Worm (Caenorhabditis elegans): ENCODE measurements around the gene npr-25.

The npr-25 gene

DNA sequence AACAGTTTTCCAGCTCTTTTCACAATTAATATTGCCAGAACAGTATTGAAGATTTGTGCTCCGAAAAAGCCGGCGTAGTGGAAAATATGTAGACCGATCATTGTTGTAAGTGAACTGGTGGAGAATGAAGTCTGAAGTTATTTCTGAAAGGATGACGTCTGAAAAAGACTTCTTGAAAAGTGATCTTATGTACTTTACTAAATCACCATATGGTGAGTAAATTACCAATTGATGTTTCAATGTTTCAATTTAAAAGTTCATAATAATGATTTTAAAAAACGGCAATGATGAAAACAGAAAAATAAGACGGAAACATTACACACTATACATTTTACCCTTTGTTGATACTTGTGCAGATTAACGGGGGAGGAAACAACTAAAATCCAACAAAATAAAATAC lies 29.1 kb downstream of the npr-25 start, which contains the start of gene str-141:
str-141 (minus strand) TSS at position 101 of the 400 bp plus-strand sequence.
- no peak for TF ChIP-seq nhr-10 (tag; optimal IDR thresholded peaks at IDR 0.05)
- no peak for TF ChIP-seq unc-55 (GFP tag; optimal IDR thresholded peaks at IDR 0.05)
- no peak for TF ChIP-seq mab-5 (tag; optimal IDR thresholded peaks at IDR 0.05)
- no peak for TF ChIP-seq nhr-23 (tag; optimal IDR thresholded peaks at IDR 0.05)
- no peak for TF ChIP-seq lin-13 (GFP tag; optimal IDR thresholded peaks at IDR 0.05)
- no peak for TF ChIP-seq nhr-77 (tag; optimal IDR thresholded peaks at IDR 0.05)
- no peak for TF ChIP-seq nhr-6 (tag; optimal IDR thresholded peaks at IDR 0.05)
- TF ChIP-seq Y55F3AM.14 (GFP tag; optimal IDR thresholded peaks at IDR 0.05), result no peak
- no peak for TF ChIP-seq nhr-25 (tag; optimal IDR thresholded peaks at IDR 0.05)
- TF ChIP-seq ztf-1 (GFP tag; conservative IDR thresholded peaks at IDR 0.05), result no peak
- TF ChIP-seq elt-1 (tag; optimal IDR thresholded peaks at IDR 0.05), result no peak
- no peak for TF ChIP-seq lin-11 (tag; optimal IDR thresholded peaks at IDR 0.05)
- no peak for TF ChIP-seq sem-4 (tag; optimal IDR thresholded peaks at IDR 0.05)
- TF ChIP-seq nhr-12 (tag; optimal IDR thresholded peaks at IDR 0.05), result no peak
- no peak for TF ChIP-seq nhr-11 (tag; optimal IDR thresholded peaks at IDR 0.05)
- no peak for TF ChIP-seq skn-1 (tag; optimal IDR thresholded peaks at IDR 0.05)

DNA sequence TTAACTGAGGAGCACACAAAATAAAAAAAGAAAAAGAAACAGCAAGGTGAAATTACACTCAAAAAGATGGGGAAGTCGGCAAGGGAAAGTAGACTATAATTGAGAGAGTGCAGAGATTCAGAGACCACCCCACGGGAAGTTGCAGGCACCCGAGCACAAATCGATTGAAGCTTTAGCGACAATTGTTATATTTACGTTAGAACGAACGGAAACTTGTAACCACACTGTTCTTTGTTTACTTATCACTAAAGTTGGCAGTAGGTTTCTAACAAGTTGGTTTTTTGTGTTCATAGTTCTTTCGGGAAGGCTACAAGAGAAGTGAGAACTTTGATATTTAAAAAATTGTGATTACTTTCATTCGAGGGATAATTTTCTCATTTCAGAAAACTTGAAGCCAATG lies 31.1 kb downstream of the npr-25 start, which contains the start of gene F47G9.4:
F47G9.4 (minus strand) TSS at position 98 of the 400 bp plus-strand sequence.
- TF ChIP-seq F13H6.1 (tag; optimal IDR thresholded peaks at IDR 0.05) (peak; percentile 50), nhr-77 (tag; optimal IDR thresholded peaks at IDR 0.05) (no peak), crh-2 (tag; optimal IDR thresholded peaks at IDR 0.05) (no peak), nhr-129 (tag; optimal IDR thresholded peaks at IDR 0.05) (peak; percentile 8), ceh-82 (tag; optimal IDR thresholded peaks at IDR 0.05) (no peak), lin-39 (tag; optimal IDR thresholded peaks at IDR 0.05) (no peak), lin-11 (tag; optimal IDR thresholded peaks at IDR 0.05) (no peak), unc-39 (tag; optimal IDR thresholded peaks at IDR 0.05) (no peak)

DNA sequence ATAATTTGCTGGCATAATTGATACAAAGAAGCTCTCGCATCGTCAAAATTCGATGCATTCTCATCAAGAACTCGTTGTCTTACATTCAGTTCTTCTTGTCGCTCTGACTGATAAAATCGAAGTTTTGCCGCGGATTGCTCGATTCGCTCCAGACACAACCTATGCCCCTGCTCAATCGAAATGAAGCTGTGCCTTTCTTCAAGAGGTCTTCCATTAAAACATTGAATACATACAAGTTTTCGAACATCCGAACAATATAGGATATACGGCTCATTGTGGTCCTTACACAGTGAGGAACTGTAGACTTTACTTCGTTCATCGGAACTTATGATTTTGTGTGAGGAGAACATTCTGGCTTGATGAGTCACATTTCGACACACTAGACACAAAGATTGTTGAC lies 31.9 kb downstream of the npr-25 start:
- TF ChIP-seq nhr-129 (tag; optimal IDR thresholded peaks at IDR 0.05) (no peak), mbf-1 (tag; optimal IDR thresholded peaks at IDR 0.05) (no peak), aly-2 (tag; optimal IDR thresholded peaks at IDR 0.05) (no peak), unc-55 (GFP tag; optimal IDR thresholded peaks at IDR 0.05) (no peak), Y55F3AM.14 (GFP tag; optimal IDR thresholded peaks at IDR 0.05) (no peak), nhr-77 (tag; optimal IDR thresholded peaks at IDR 0.05) (no peak), F13H6.1 (tag; optimal IDR thresholded peaks at IDR 0.05) (no peak), sma-3 (GFP tag; optimal IDR thresholded peaks at IDR 0.05) (no peak), ZK546.5 (tag; optimal IDR thresholded peaks at IDR 0.05) (no peak), nhr-10 (tag; optimal IDR thresholded peaks at IDR 0.05) (no peak), unc-39 (tag; optimal IDR thresholded peaks at IDR 0.05) (no peak), lin-13 (GFP tag; optimal IDR thresholded peaks at IDR 0.05) (no peak), gmeb-1 (tag; optimal IDR thresholded peaks at IDR 0.05) (no peak), unc-62 (GFP tag; optimal IDR thresholded peaks at IDR 0.05) (no peak), nhr-25 (tag; optimal IDR thresholded peaks at IDR 0.05) (no peak), elt-3 (tag; optimal IDR thresholded peaks at IDR 0.05) (no peak), lin-39 (tag; optimal IDR thresholded peaks at IDR 0.05) (no peak)

DNA sequence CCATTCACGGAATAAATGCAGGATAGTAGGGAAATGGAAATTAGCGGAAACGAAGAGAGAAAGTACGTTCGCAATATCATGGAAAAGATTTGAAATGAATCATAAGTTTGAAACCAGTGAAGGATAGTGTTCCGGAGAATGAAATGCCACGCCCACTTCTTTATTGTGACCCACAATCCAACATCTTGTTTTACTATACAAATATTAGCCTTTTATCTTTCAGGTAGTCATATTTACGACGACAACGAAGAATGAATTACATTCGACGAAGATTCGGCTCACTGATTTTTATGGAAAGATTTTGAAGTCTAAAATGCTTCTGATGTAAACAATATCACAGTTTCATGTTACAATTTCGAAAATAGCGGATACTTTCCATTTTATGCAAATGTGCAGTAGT lies 36.0 kb downstream of the npr-25 start, which contains the start of gene cutl-18:
cutl-18 (minus strand) TSS at position 101 of the 400 bp plus-strand sequence.
- TF ChIP-seq sem-4 (tag; optimal IDR thresholded peaks at IDR 0.05), result no peak
- TF ChIP-seq ztf-11 (tag; optimal IDR thresholded peaks at IDR 0.05), result no peak
- TF ChIP-seq mbf-1 (tag; optimal IDR thresholded peaks at IDR 0.05), result no peak
- no peak for TF ChIP-seq zag-1 (tag; optimal IDR thresholded peaks at IDR 0.05)
- TF ChIP-seq nhr-21 (tag; optimal IDR thresholded peaks at IDR 0.05), result no peak
- no peak for TF ChIP-seq lin-11 (tag; optimal IDR thresholded peaks at IDR 0.05)
- no peak for TF ChIP-seq Y55F3AM.14 (GFP tag; optimal IDR thresholded peaks at IDR 0.05)
- TF ChIP-seq ama-1 (optimal IDR thresholded peaks at IDR 0.05), result no peak
- TF ChIP-seq snpc-4 (tag; optimal IDR thresholded peaks at IDR 0.05), result no peak
- no peak for TF ChIP-seq unc-62 (GFP tag; optimal IDR thresholded peaks at IDR 0.05)
- no peak for TF ChIP-seq gmeb-1 (tag; optimal IDR thresholded peaks at IDR 0.05)
- no peak for TF ChIP-seq F13H6.1 (tag; optimal IDR thresholded peaks at IDR 0.05)
- TF ChIP-seq nhr-237 (tag; optimal IDR thresholded peaks at IDR 0.05), result no peak
- no peak for TF ChIP-seq ztf-4 (tag; optimal IDR thresholded peaks at IDR 0.05)
- TF ChIP-seq unc-55 (GFP tag; optimal IDR thresholded peaks at IDR 0.05), result no peak

All from whole organism, L2 larva.